Worm (Caenorhabditis elegans) whole organism, early embryonic: ENCODE measurements around the gene F42E8.1.

Experiments
- B0310.2 ChIP-seq: sonication (generic microtip); optimal IDR thresholded peaks from 2 replicates; lab custom pipeline; 2016; ENCODE audit warnings: mild to moderate bottlenecking, missing genetic modification characterization, missing compliant biosample characterization
- F13C5.2 ChIP-seq: sonication (generic microtip); optimal IDR thresholded peaks from 2 replicates; lab custom pipeline; 2017; ENCODE audit warnings: mild to moderate bottlenecking, missing genetic modification characterization, inconsistent platforms, missing compliant biosample characterization
- aly-1 ChIP-seq: sonication (generic microtip); optimal IDR thresholded peaks from 2 replicates; lab custom pipeline; 2016; ENCODE audit warnings: missing genetic modification characterization, missing compliant biosample characterization
- ama-1 ChIP-seq: fragments of 150-350 bp; optimal IDR thresholded peaks from 2 replicates; lab custom pipeline; 2014
- ceh-13 ChIP-seq: fragments of 200-800 bp; sonication (Bioruptor generic); optimal IDR thresholded peaks from 2 replicates; lab custom pipeline; 2018; ENCODE audit warnings: mild to moderate bottlenecking, missing genetic modification characterization, missing compliant biosample characterization
- ceh-36 ChIP-seq: sonication (generic microtip); optimal IDR thresholded peaks from 2 replicates; lab custom pipeline; 2016; ENCODE audit warnings: missing genetic modification characterization, inconsistent platforms, missing compliant biosample characterization
- ets-7 ChIP-seq: sonication (generic microtip); optimal IDR thresholded peaks from 2 replicates; lab custom pipeline; 2016; ENCODE audit warnings: missing genotype, missing genetic modification characterization, missing compliant biosample characterization
- flt-1 ChIP-seq: fragments of 200-800 bp; sonication (Bioruptor generic); IDR thresholded peaks from 2 replicates; pipeline ENCODE4 v1.3.6; 2022; ENCODE audit warnings: missing genetic modification characterization, missing compliant biosample characterization
- hmbx-1 ChIP-seq: sonication (generic microtip); optimal IDR thresholded peaks from 2 replicates; lab custom pipeline; 2016; ENCODE audit warnings: mild to moderate bottlenecking, missing genetic modification characterization, missing compliant biosample characterization
- hmg-4 ChIP-seq: fragments of 200-800 bp; sonication (Bioruptor generic); optimal IDR thresholded peaks from 2 replicates; lab custom pipeline; 2018; ENCODE audit warnings: mild to moderate bottlenecking, missing genetic modification characterization, missing compliant biosample characterization
- hnd-1 ChIP-seq: sonication (generic microtip); optimal IDR thresholded peaks from 2 replicates; lab custom pipeline; 2016; ENCODE audit warnings: missing genetic modification characterization, missing compliant biosample characterization
- pes-1 ChIP-seq: fragments of 200-800 bp; sonication (Bioruptor generic); IDR thresholded peaks from 2 replicates; pipeline ENCODE4 v1.3.6; 2022; ENCODE audit warnings: missing genetic modification reagents, missing genetic modification characterization, missing compliant biosample characterization
- scrt-1 ChIP-seq: fragments of 200-800 bp; sonication (Bioruptor generic); IDR thresholded peaks from 2 replicates; pipeline ENCODE4 v1.3.6; 2022; ENCODE audit warnings: missing genetic modification characterization, missing compliant biosample characterization
- sea-1 ChIP-seq: fragments of 200-800 bp; sonication (Bioruptor generic); conservative IDR thresholded peaks from 2 replicates; pipeline ENCODE4 v1.3.6; 2022; ENCODE audit warnings: missing genetic modification characterization, missing compliant biosample characterization
- tbx-11 ChIP-seq: fragments of 200-800 bp; sonication (Bioruptor generic); IDR thresholded peaks from 2 replicates; pipeline ENCODE4 v1.3.6; 2022; ENCODE audit warnings: missing genetic modification characterization, missing compliant biosample characterization
- tbx-37 ChIP-seq: fragments of 200-800 bp; sonication (Bioruptor generic); conservative IDR thresholded peaks from 2 replicates; pipeline ENCODE4 v1.3.6; 2022; ENCODE audit warnings: missing genetic modification reagents, missing genetic modification characterization, missing compliant biosample characterization
- tra-4 ChIP-seq: sonication (generic microtip); optimal IDR thresholded peaks from 2 replicates; lab custom pipeline; 2017; ENCODE audit warnings: missing genetic modification characterization, missing compliant biosample characterization

Gene F42E8.1

DNA sequence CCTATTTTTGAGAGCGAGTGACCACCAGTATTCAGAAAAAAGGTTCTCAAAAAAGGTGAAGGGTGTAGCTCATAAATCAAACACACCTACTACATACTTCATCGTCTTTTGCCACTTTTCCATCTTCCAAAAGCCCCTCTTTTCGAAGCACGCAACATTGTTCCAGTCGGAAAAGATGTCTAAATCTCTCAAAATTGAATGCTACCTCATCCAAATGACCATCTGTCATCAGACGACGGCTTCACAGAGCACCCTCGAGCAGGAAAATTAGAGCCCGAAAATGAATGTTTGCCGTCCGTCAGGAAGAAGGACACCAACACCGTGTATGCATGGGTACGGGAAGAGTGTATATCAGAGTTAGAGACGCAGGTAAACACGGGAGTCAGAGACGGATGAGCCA is 40.4 kb upstream of the F42E8.1 start:
- TF ChIP-seq B0310.2 (tag; lab: Kevin White, UChicago): no peak

DNA sequence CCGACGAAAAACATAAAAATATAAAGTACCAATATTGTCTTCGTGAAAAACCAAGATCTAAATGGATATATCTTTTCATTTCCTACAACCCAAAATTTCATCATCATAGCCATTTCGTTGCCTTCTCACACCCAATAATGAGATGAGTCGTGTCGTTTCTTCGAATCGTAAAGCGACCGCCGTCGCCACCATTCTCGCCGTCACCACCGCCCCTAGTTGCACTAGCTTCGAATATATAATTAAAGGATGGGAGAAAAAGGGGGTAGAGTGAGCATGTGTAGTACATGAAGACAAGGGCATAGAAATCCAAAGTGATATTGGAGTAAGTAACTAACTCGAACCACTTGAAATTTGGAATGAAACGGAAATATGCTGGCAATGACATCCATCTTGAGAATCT is 39.7 kb upstream of the F42E8.1 start:
- TF ChIP-seq hnd-1 (tag; lab: Kevin White, UChicago) (no peak), ceh-13 (GFP tag; lab: Kevin White, UChicago) (no peak), ets-7 (tag; lab: Kevin White, UChicago) (no peak), ama-1 (lab: Kevin White, UChicago) (no peak), tra-4 (no peak), sea-1 (no peak), scrt-1 (no peak), ceh-36 (tag; lab: Kevin White, UChicago) (no peak), B0310.2 (tag; lab: Kevin White, UChicago) (no peak), tbx-11 (GFP tag; lab: Robert Waterston, UW) (no peak), hmg-4 (no peak), hmbx-1 (tag; lab: Kevin White, UChicago) (no peak), aly-1 (tag; lab: Kevin White, UChicago) (no peak), F13C5.2 (tag; lab: Kevin White, UChicago) (no peak), pes-1 (GFP tag; lab: Robert Waterston, UW) (no peak), tbx-37 (GFP tag; lab: Robert Waterston, UW) (no peak)

DNA sequence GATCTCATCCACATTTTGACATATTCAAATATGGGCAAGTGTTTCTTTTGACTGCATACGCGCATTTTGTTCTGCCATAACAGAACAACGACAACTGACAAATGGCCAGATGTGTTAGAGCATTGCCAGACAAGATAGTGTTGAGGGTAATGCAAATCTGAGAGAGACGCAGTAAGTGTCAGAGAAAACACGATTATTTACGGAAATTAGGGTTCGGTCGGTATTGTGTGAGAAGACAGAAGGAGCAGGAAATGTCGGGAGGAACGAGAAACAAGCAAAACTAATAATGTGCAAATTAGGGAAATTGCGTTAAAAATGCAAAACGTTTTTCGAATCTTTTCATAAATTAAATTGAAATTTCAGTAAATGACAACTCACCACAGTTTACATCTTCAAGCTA is 37.4 kb upstream of the F42E8.1 start:
- no peak for TF ChIP-seq ceh-36 (tag; lab: Kevin White, UChicago)
- no peak for TF ChIP-seq hnd-1 (tag; lab: Kevin White, UChicago)
- no peak for TF ChIP-seq aly-1 (tag; lab: Kevin White, UChicago)
- TF ChIP-seq tra-4: no peak
- TF ChIP-seq ets-7 (tag; lab: Kevin White, UChicago): no peak
- TF ChIP-seq flt-1 (GFP tag; lab: Robert Waterston, UW): no peak
- no peak for TF ChIP-seq ceh-13 (GFP tag; lab: Kevin White, UChicago)
- no peak for TF ChIP-seq F13C5.2 (tag; lab: Kevin White, UChicago)
- no peak for TF ChIP-seq ama-1 (lab: Kevin White, UChicago)
- TF ChIP-seq hmg-4: no peak
- TF ChIP-seq tbx-37 (GFP tag; lab: Robert Waterston, UW): no peak
- no peak for TF ChIP-seq B0310.2 (tag; lab: Kevin White, UChicago)
- TF ChIP-seq hmbx-1 (tag; lab: Kevin White, UChicago): no peak

DNA sequence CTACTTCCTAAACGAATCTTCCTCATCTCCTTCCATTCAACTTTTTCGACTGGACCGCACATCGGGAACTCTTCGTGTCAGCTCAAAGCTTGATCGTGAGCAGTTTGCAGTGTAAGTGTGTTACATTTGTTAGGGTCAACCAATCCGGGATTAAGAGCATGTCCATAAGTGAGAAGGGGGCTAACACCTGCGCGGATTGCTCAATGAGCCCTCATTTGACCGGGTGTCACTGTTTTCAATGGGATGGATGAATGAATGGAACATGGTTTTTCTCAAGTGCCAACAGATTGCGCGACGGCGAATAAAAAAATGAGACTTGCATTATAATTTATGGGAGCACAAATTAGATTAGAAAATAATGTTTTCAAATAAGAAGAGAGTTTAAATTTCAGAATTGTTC is 36.7 kb upstream of the F42E8.1 start:
- no peak for TF ChIP-seq ets-7 (tag; lab: Kevin White, UChicago)
- TF ChIP-seq pes-1 (GFP tag; lab: Robert Waterston, UW): no peak
- no peak for TF ChIP-seq ceh-36 (tag; lab: Kevin White, UChicago)
- no peak for TF ChIP-seq flt-1 (GFP tag; lab: Robert Waterston, UW)
- no peak for TF ChIP-seq hmg-4
- TF ChIP-seq aly-1 (tag; lab: Kevin White, UChicago): no peak
- no peak for TF ChIP-seq ama-1 (lab: Kevin White, UChicago)
- TF ChIP-seq hnd-1 (tag; lab: Kevin White, UChicago): no peak
- no peak for TF ChIP-seq F13C5.2 (tag; lab: Kevin White, UChicago)
- no peak for TF ChIP-seq sea-1
- no peak for TF ChIP-seq tbx-11 (GFP tag; lab: Robert Waterston, UW)

DNA sequence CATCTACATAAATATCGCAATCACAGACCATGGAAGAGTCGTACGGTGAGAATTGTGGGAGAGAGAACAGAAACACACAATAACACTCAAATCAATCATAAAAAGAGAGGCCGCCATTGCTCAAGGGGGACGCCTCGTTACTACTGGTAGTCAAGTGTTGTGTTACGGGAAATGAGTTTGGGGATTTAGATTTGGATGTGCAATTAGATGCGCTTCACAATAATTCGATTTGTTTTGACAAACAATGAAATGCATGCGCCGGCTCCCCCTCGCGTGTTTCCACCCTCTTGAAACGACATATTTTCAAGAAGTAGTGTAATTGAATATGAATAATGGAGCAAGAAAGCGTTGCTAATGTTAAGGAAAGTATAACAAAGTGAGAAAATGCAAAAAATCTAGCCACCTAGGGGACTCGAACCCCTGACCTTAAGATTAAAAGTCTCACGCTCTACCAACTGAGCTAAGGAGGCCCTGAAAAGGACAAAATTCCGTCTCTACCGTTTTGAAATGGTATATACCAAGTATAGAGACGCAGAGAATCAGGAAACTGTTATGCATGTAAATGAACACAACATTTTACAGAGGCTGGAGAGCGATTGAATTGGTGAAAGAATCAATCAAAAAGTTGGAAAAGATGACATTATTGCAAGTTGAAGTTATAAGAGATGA is 35.2 kb upstream of the F42E8.1 start:
- TF ChIP-seq tra-4: no peak
- TF ChIP-seq scrt-1: no peak
- no peak for TF ChIP-seq sea-1
- TF ChIP-seq flt-1 (GFP tag; lab: Robert Waterston, UW): no peak
- TF ChIP-seq hmg-4: no peak
- TF ChIP-seq tbx-11 (GFP tag; lab: Robert Waterston, UW): no peak
- TF ChIP-seq ceh-36 (tag; lab: Kevin White, UChicago): no peak
- TF ChIP-seq F13C5.2 (tag; lab: Kevin White, UChicago): no peak
- no peak for TF ChIP-seq ceh-13 (GFP tag; lab: Kevin White, UChicago)
- no peak for TF ChIP-seq ama-1 (lab: Kevin White, UChicago)
- TF ChIP-seq hmbx-1 (tag; lab: Kevin White, UChicago): no peak
- no peak for TF ChIP-seq ets-7 (tag; lab: Kevin White, UChicago)
- no peak for TF ChIP-seq pes-1 (GFP tag; lab: Robert Waterston, UW)
- TF ChIP-seq hnd-1 (tag; lab: Kevin White, UChicago): no peak
- TF ChIP-seq aly-1 (tag; lab: Kevin White, UChicago): no peak
- no peak for TF ChIP-seq tbx-37 (GFP tag; lab: Robert Waterston, UW)
- no peak for TF ChIP-seq B0310.2 (tag; lab: Kevin White, UChicago)

DNA sequence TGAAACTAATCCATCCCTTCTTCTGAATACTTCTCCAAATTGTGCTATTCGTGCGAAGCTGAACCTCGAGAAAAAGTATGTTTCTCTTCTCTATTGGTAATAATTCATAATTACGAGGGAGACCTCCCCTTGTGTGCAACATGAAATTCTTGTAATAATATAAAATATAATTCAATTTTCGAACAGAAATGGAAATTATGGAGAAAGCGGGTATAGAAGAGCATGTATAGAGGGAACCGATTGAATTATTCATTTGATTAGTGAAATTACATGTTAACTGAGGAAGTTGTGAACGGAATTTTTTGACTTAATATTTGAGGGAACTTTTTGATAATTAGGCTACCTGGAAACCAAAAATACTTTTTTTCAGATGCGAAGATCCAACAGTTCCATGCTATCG is 33.1 kb upstream of the F42E8.1 start:
- TF ChIP-seq sea-1 (no peak), aly-1 (tag; lab: Kevin White, UChicago) (no peak), ets-7 (tag; lab: Kevin White, UChicago) (no peak), tbx-11 (GFP tag; lab: Robert Waterston, UW) (no peak), scrt-1 (no peak), flt-1 (GFP tag; lab: Robert Waterston, UW) (no peak), hnd-1 (tag; lab: Kevin White, UChicago) (no peak), ceh-13 (GFP tag; lab: Kevin White, UChicago) (no peak), tbx-37 (GFP tag; lab: Robert Waterston, UW) (no peak), hmg-4 (no peak), B0310.2 (tag; lab: Kevin White, UChicago) (no peak), pes-1 (GFP tag; lab: Robert Waterston, UW) (no peak), tra-4 (no peak)

DNA sequence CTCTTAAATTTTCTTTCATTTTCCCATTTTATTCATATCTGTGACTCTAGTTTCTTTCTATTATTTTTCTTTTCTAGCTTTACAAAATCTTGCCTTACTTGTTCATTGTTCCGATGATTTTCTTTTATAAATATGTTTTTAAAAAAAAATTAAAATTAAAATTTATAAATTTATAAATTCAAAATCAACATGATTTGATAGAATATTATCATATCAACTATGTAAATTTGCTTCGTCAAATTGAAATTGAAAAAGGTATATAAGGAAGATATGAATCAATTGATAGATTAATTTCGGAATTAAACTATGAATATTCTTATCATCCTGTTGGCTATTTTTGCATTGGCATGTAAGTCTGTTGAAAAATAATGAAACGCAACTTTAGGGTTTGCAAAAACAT is 28.7 kb upstream of the F42E8.1 start, which contains the start of gene W07G4.1:
TSS of gene W07G4.1 (plus strand) at position 301 of the 400 bp plus-strand sequence.
- TF ChIP-seq tbx-37 (GFP tag; lab: Robert Waterston, UW) (no peak), B0310.2 (tag; lab: Kevin White, UChicago) (no peak), F13C5.2 (tag; lab: Kevin White, UChicago) (no peak), tbx-11 (GFP tag; lab: Robert Waterston, UW) (no peak), aly-1 (tag; lab: Kevin White, UChicago) (no peak), hnd-1 (tag; lab: Kevin White, UChicago) (no peak), scrt-1 (no peak), ets-7 (tag; lab: Kevin White, UChicago) (no peak), ceh-36 (tag; lab: Kevin White, UChicago) (no peak), tra-4 (no peak), hmg-4 (no peak), pes-1 (GFP tag; lab: Robert Waterston, UW) (no peak)
